Worm (Caenorhabditis elegans) whole organism, L4 larva: ENCODE data around the gene F38E9.6.

Source experiments
- aha-1 ChIP-seq: fragments of 150-350 bp; peaks from one replicate; lab custom pipeline; 2014; ENCODE audit warnings: missing biosample characterization, missing genetic modification characterization
- ama-1 ChIP-seq: fragments of 150-350 bp; optimal IDR thresholded peaks from 2 replicates; lab custom pipeline; 2014; ENCODE audit warnings: inconsistent platforms, mixed read lengths
- ceh-44 ChIP-seq: fragments of 200-800 bp; sonication (Bioruptor generic); IDR thresholded peaks from 2 replicates; pipeline ENCODE4 v1.3.6; 2022; ENCODE audit warnings: missing genetic modification reagents, missing genetic modification characterization, missing compliant biosample characterization
- ces-1 ChIP-seq: fragments of 150-350 bp; sonication (generic microtip); optimal IDR thresholded peaks from 4 replicates; lab custom pipeline; 2014; ENCODE audit warnings: missing biosample characterization, missing genetic modification reagents, missing genetic modification characterization
- ctbp-1 ChIP-seq: fragments of 200-800 bp; sonication (Bioruptor generic); IDR thresholded peaks from 2 replicates; pipeline ENCODE4 v1.3.6; 2022; ENCODE audit warnings: missing genetic modification reagents, missing genetic modification characterization, missing compliant biosample characterization
- dmd-6 ChIP-seq: fragments of 200-800 bp; sonication (Bioruptor generic); IDR thresholded peaks from 2 replicates; pipeline ENCODE4 v1.3.6; 2022; ENCODE audit warnings: missing genetic modification reagents, missing genetic modification characterization, missing compliant biosample characterization
- duxl-1 ChIP-seq: sonication (generic microtip); optimal IDR thresholded peaks from 2 replicates; lab custom pipeline; 2016; ENCODE audit warnings: mild to moderate bottlenecking, missing genetic modification characterization, moderate library complexity, missing compliant biosample characterization; ENCODE audit not compliant: poor library complexity
- dve-1 ChIP-seq: sonication (generic microtip); optimal IDR thresholded peaks from 2 replicates; lab custom pipeline; 2017; ENCODE audit warnings: antibody characterized with exemption, mild to moderate bottlenecking, missing genetic modification characterization, missing compliant biosample characterization; ENCODE audit not compliant: insufficient read depth
- lin-1 ChIP-seq: fragments of 200-800 bp; sonication (Bioruptor generic); IDR thresholded peaks from 2 replicates; pipeline ENCODE4 v1.3.6; 2022; ENCODE audit warnings: missing genetic modification reagents, missing genetic modification characterization, missing compliant biosample characterization
- mdl-1 ChIP-seq, 2 experiments: fragments of 150-350 bp in 1 of 2; sonication (generic microtip) in 1 of 2; optimal IDR thresholded peaks; 2 replicates each; lab custom pipeline; 2014 to 2017; ENCODE audit warnings: missing biosample characterization in 2 of 2, missing genetic modification characterization in 2 of 2
- mep-1 ChIP-seq: fragments of 150-350 bp; sonication (generic microtip); optimal IDR thresholded peaks from 3 replicates; lab custom pipeline; 2014; ENCODE audit warnings: missing biosample characterization, missing genetic modification characterization
- nhr-28 ChIP-seq: fragments of 150-350 bp; optimal IDR thresholded peaks from 2 replicates; lab custom pipeline; 2014; ENCODE audit warnings: missing biosample characterization, missing genetic modification characterization
- pqm-1 ChIP-seq: sonication (generic microtip); optimal IDR thresholded peaks from 2 replicates; lab custom pipeline; 2017; ENCODE audit warnings: missing biosample characterization, missing genetic modification characterization
- unc-62 ChIP-seq, 3 experiments: fragments of 150-350 bp in 1 of 3; sonication (generic microtip); optimal IDR thresholded peaks in 2 of 3; peaks in 1 of 3; 1 replicate in 1 of 3; 2 replicates in 2 of 3; lab custom pipeline; 2014 to 2017; ENCODE audit warnings: missing biosample characterization in 3 of 3, missing genetic modification characterization in 3 of 3, missing genetic modification reagents in 3 of 3, missing genotype in 1 of 3
- zip-11 ChIP-seq: fragments of 200-800 bp; sonication (Bioruptor generic); IDR thresholded peaks from 2 replicates; pipeline ENCODE4 v1.3.6; 2022; ENCODE audit warnings: missing genetic modification characterization, missing compliant biosample characterization

Gene F38E9.6

ce11 chrX:16484681-16485080, 52.4 kb downstream of the F38E9.6 start (continued):
- TF ChIP-seq mdl-1 (tag; optimal IDR thresholded peaks at IDR 0.05; lab: Kevin White, UChicago): peak in 1 of 2 experiments; percentile 36
- no peak for TF ChIP-seq ama-1 (lab: Kevin White, UChicago)
- peak; percentile 58 for TF ChIP-seq mep-1 (tag; lab: Kevin White, UChicago)

ce11 chrX:16485322-16485721, 53.1 kb downstream of the F38E9.6 start:
- peak; percentile 79 for TF ChIP-seq aha-1 (tag; lab: Kevin White, UChicago)
- TF ChIP-seq dve-1 (tag; lab: Kevin White, UChicago): no peak

DNA sequence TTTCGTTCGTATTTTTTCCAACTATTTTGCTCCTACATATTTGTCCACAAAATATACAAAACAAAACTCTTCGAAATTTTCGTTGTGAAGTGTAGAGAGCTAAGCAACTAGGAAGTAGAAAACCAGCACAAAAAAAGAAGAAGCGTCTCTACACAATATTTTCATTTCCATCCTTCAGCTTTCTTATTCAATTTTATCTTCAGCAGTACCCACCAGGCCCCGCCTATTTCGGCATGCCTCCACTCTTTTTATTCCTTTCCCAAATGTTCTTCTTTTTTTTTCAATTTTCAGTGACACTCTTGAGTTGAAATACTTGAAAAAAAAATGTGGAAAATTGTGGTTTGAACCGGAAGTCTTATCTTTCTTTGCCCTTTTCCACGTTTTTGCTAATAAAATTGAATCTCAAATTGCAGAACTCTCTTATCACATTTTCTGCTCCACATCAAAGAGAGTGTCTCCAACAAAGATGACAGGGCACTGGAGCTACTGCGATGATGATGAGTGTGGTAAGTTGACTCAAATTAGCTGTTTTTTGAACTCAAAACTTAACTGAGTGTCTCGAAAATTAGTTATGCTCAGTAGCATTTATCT, 54.9 kb downstream of the F38E9.6 start, which contains the start of gene cah-3:
Gene cah-3 (plus strand): TSS at position 414 of the 591 bp plus-strand sequence.
- TF ChIP-seq nhr-28 (tag; lab: Kevin White, UChicago) (peak; percentile 43), lin-1 (GFP tag; lab: Robert Waterston, UW) (peak; percentile 48; the same call in 1 of the 2 replicates), mdl-1 (tag; optimal IDR thresholded peaks at IDR 0.05; lab: Kevin White, UChicago) (peak in 1 of 2 experiments; percentile 26), pqm-1 (tag; lab: Kevin White, UChicago) (peak; percentile 76), unc-62 (GFP tag; optimal IDR thresholded peaks at IDR 0.05 in 1 of 2; lab: Kevin White, UChicago) (peak in 1 of 2 experiments; percentile 45), unc-62 (tag; optimal IDR thresholded peaks at IDR 0.05; lab: Kevin White, UChicago) (no peak), aha-1 (tag; lab: Kevin White, UChicago) (peak; percentile 30), ces-1 (GFP tag; lab: Kevin White, UChicago) (peak; percentile 2), zip-11 (GFP tag; lab: Robert Waterston, UW) (no peak), ctbp-1 (0 out of 2 replicates have a peak, but pooled peaks have one; percentile 38), duxl-1 (tag; lab: Kevin White, UChicago) (no peak), dmd-6 (GFP tag; lab: Robert Waterston, UW) (peak; percentile 84), ceh-44 (GFP tag; lab: Robert Waterston, UW) (no peak)
